Fruit fly (Drosophila melanogaster): Measurements from ENCODE around the gene CG5447.

- no peak for TF ChIP-seq Dfd (GFP tag; optimal IDR thresholded peaks at IDR 0.05)
- TF ChIP-seq h (GFP tag; optimal IDR thresholded peaks at IDR 0.05): no peak
- no peak for TF ChIP-seq pan (optimal IDR thresholded peaks at IDR 0.05)
- no peak for TF ChIP-seq dmrt93B (GFP tag; optimal IDR thresholded peaks at IDR 0.05)
- no peak for TF ChIP-seq fru (GFP tag; optimal IDR thresholded peaks at IDR 0.05)
- TF ChIP-seq lola (GFP tag; optimal IDR thresholded peaks at IDR 0.05): no peak
- TF ChIP-seq woc (GFP tag; optimal IDR thresholded peaks at IDR 0.05): peak; percentile 12
- no peak for TF ChIP-seq Hr78 (GFP tag; optimal IDR thresholded peaks at IDR 0.05)
- no peak for TF ChIP-seq Hnf4 (GFP tag; optimal IDR thresholded peaks at IDR 0.05)
- TF ChIP-seq dl (GFP tag; optimal IDR thresholded peaks at IDR 0.05; ENCODE audit: insufficient read depth in 1 of 2, partially characterized antibody in 2 of 2): no peak
- TF ChIP-seq psq (GFP tag; optimal IDR thresholded peaks at IDR 0.05): no peak
- TF ChIP-seq HLH106 (tag; optimal IDR thresholded peaks at IDR 0.05): no peak
- TF ChIP-seq Abd-B (GFP tag; optimal IDR thresholded peaks at IDR 0.05): no peak
These were observed 50.6 kb downstream of the CG5447 start for dm6 chr3R:26502907-26503306.
